Worm (Caenorhabditis elegans): ENCODE data around the gene ZC239.20.

ZC239.20 gene

ce11 chrII:3244758-3245157, 38.4 kb upstream of the ZC239.20 start (continued):
- TF ChIP-seq ZK546.5 (tag; optimal IDR thresholded peaks at IDR 0.05) (no peak), nhr-76 (tag; optimal IDR thresholded peaks at IDR 0.05) (no peak), mes-2 (tag; optimal IDR thresholded peaks at IDR 0.05; ENCODE audit: poor library complexity, severe bottlenecking) (no peak), D1046.2 (GFP tag; IDR thresholded peaks at IDR 0.05) (no peak), ceh-28 (tag; optimal IDR thresholded peaks at IDR 0.05) (no peak), daf-8 (GFP tag; IDR thresholded peaks at IDR 0.05) (no peak), aly-2 (tag; optimal IDR thresholded peaks at IDR 0.05) (no peak), arid-1 (GFP tag; conservative IDR thresholded peaks at IDR 0.05) (no peak), nhr-6 (tag; optimal IDR thresholded peaks at IDR 0.05) (no peak), vab-7 (GFP tag; IDR thresholded peaks at IDR 0.05) (no peak), fos-1 (tag; optimal IDR thresholded peaks at IDR 0.05) (peak; percentile 72), nhr-237 (tag; optimal IDR thresholded peaks at IDR 0.05) (no peak), daf-19 (GFP tag; conservative IDR thresholded peaks at IDR 0.05) (no peak), ZK337.2 (GFP tag; IDR thresholded peaks at IDR 0.05) (no peak), lin-29 (GFP tag; IDR thresholded peaks at IDR 0.05) (no peak), dpl-1 (GFP tag; optimal IDR thresholded peaks at IDR 0.05) (no peak), skn-1 (tag; optimal IDR thresholded peaks at IDR 0.05) (no peak), egl-27 (tag; optimal IDR thresholded peaks at IDR 0.05) (no peak), dmd-6 (GFP tag; IDR thresholded peaks at IDR 0.05) (peak; percentile 58), mep-1 (tag; optimal IDR thresholded peaks at IDR 0.05) (no peak), ceh-32 (tag; optimal IDR thresholded peaks at IDR 0.05; ENCODE audit: poor library complexity) (no peak), lsy-2 (tag; optimal IDR thresholded peaks at IDR 0.05) (no peak), F44E2.7 (GFP tag; IDR thresholded peaks at IDR 0.05) (no peak), nhr-111 (GFP tag; optimal IDR thresholded peaks at IDR 0.05) (no peak), nhr-11 (tag; optimal IDR thresholded peaks at IDR 0.05) (no peak), aha-1 (tag) (no peak), gei-8 (GFP tag; optimal IDR thresholded peaks at IDR 0.05) (no peak), unc-39 (tag; optimal IDR thresholded peaks at IDR 0.05) (no peak), ceh-62 (tag; optimal IDR thresholded peaks at IDR 0.05) (no peak), egl-43 (GFP tag; IDR thresholded peaks at IDR 0.05) (no peak), F26F4.8 (GFP tag; conservative IDR thresholded peaks at IDR 0.05) (no peak), fkh-10 (GFP tag; optimal IDR thresholded peaks at IDR 0.05) (no peak), rbr-2 (tag; optimal IDR thresholded peaks at IDR 0.05) (no peak), zfp-2 (tag; optimal IDR thresholded peaks at IDR 0.05) (no peak), mdt-29 (GFP tag; IDR thresholded peaks at IDR 0.05) (no peak), ces-1 (GFP tag; optimal IDR thresholded peaks at IDR 0.05) (no peak), ztf-11 (tag; optimal IDR thresholded peaks at IDR 0.05) (no peak), spr-3 (GFP tag; optimal IDR thresholded peaks at IDR 0.05) (no peak), dmd-8 (GFP tag; IDR thresholded peaks at IDR 0.05) (no peak), ama-1 (optimal IDR thresholded peaks at IDR 0.05) (no peak), lin-39 (tag; optimal IDR thresholded peaks at IDR 0.05) (no peak), jun-1 (tag; optimal IDR thresholded peaks at IDR 0.05) (no peak), dmd-9 (GFP tag; IDR thresholded peaks at IDR 0.05) (no peak), mdl-1 (tag; optimal IDR thresholded peaks at IDR 0.05) (no peak), daf-16 (GFP tag; optimal IDR thresholded peaks at IDR 0.05) (no peak), daf-16 (tag; optimal IDR thresholded peaks at IDR 0.05) (no peak), tra-1 (GFP tag; IDR thresholded peaks at IDR 0.05) (0 out of 2 replicates have a peak, but pooled peaks have one; percentile 27), daf-12 (tag; optimal IDR thresholded peaks at IDR 0.05) (no peak), F49E8.2 (tag; optimal IDR thresholded peaks at IDR 0.05; ENCODE audit: borderline replicate concordance) (no peak), zip-11 (GFP tag; IDR thresholded peaks at IDR 0.05) (no peak), lir-3 (tag; optimal IDR thresholded peaks at IDR 0.05) (no peak), nhr-28 (tag; optimal IDR thresholded peaks at IDR 0.05) (peak; percentile 48), Y105C5A.15 (GFP tag; IDR thresholded peaks at IDR 0.05) (no peak), Y48G9A.11 (GFP tag; IDR thresholded peaks at IDR 0.05) (no peak), lim-7 (GFP tag; IDR thresholded peaks at IDR 0.05) (no peak)
